Fruit fly (Drosophila melanogaster): ENCODE measurements around the gene Bulli.

The Bulli gene

dm6 chr3L:6467691-6468329 is 20.7 kb upstream of the Bulli start (continued):
- TF ChIP-seq CG2875 (GFP tag; optimal IDR thresholded peaks at IDR 0.05) (peak; percentile 31), ftz-f1 (GFP tag; optimal IDR thresholded peaks at IDR 0.05) (no peak), al (GFP tag; IDR thresholded peaks at IDR 0.05) (no peak), row (GFP tag; IDR thresholded peaks at IDR 0.05) (peak; percentile 84), CG12659 (GFP tag; optimal IDR thresholded peaks at IDR 0.05) (peak; percentile 56), peb (GFP tag; IDR thresholded peaks at IDR 0.05) (no peak; the same call in 1 of the 2 replicates), CHES-1-like (GFP tag; optimal IDR thresholded peaks at IDR 0.05) (no peak), Oli (tag; optimal IDR thresholded peaks at IDR 0.05) (peak; percentile 77), CG11696 (GFP tag; IDR thresholded peaks at IDR 0.05) (no peak), CG12942 (GFP tag; optimal IDR thresholded peaks at IDR 0.05) (peak; percentile 60), CG3847 (GFP tag; IDR thresholded peaks at IDR 0.05) (0 out of 2 replicates have a peak, but pooled peaks have one; percentile 19), CG2199 (GFP tag; IDR thresholded peaks at IDR 0.05) (0 out of 3 replicates have a peak, but pooled peaks have one; percentile 67), fd3F (GFP tag; optimal IDR thresholded peaks at IDR 0.05) (no peak), fd64A (GFP tag; optimal IDR thresholded peaks at IDR 0.05) (no peak), CG12219 (GFP tag; optimal IDR thresholded peaks at IDR 0.05) (peak; percentile 22), Kr (GFP tag; optimal IDR thresholded peaks at IDR 0.05) (no peak), dm (GFP tag; optimal IDR thresholded peaks at IDR 0.05) (no peak), aop (GFP tag; IDR thresholded peaks at IDR 0.05) (no peak), cas (GFP tag; IDR thresholded peaks at IDR 0.05) (no peak), E2f2 (GFP tag; IDR thresholded peaks at IDR 0.05) (peak; percentile 42; the same call in 1 of the 2 replicates), Sox102F (GFP tag; optimal IDR thresholded peaks at IDR 0.05) (peak; percentile 82), HLHmδ (GFP tag; optimal IDR thresholded peaks at IDR 0.05) (no peak), hb (GFP tag; IDR thresholded peaks at IDR 0.05; ENCODE audit: partially characterized antibody) (no peak), CG32532 (GFP tag; IDR thresholded peaks at IDR 0.05) (peak; percentile 10; the same call in 1 of the 2 replicates), CG14710 (tag; optimal IDR thresholded peaks at IDR 0.05) (peak; percentile 77), Spps (tag; optimal IDR thresholded peaks at IDR 0.05) (peak; percentile 64), CG2120 (GFP tag; optimal IDR thresholded peaks at IDR 0.05) (peak; percentile 11), CG7839 (tag; optimal IDR thresholded peaks at IDR 0.05) (peak; percentile 81), CG18011 (GFP tag; optimal IDR thresholded peaks at IDR 0.05) (no peak), Max (GFP tag; optimal IDR thresholded peaks at IDR 0.05) (peak; percentile 44), knrl (GFP tag; IDR thresholded peaks at IDR 0.05; ENCODE audit: partially characterized antibody) (no peak), CG10654 (GFP tag; optimal IDR thresholded peaks at IDR 0.05) (peak; percentile 31), Sin3A (optimal IDR thresholded peaks at IDR 0.05) (no peak), stc (GFP tag; IDR thresholded peaks at IDR 0.05) (peak; percentile 31; the same call in 1 of the 2 replicates), Fer3 (tag; optimal IDR thresholded peaks at IDR 0.05) (no peak), Nf-YA (GFP tag; IDR thresholded peaks at IDR 0.05) (0 out of 2 replicates have a peak, but pooled peaks have one; percentile 34), Asciz (GFP tag; optimal IDR thresholded peaks at IDR 0.05) (peak; percentile 29), ATbp (GFP tag; optimal IDR thresholded peaks at IDR 0.05) (peak; percentile 48), CG13424 (tag; optimal IDR thresholded peaks at IDR 0.05) (peak; percentile 79), ewg (GFP tag; optimal IDR thresholded peaks at IDR 0.05) (peak; percentile 55), Jarid2 (GFP tag; optimal IDR thresholded peaks at IDR 0.05) (no peak), CG3281 (GFP tag; optimal IDR thresholded peaks at IDR 0.05) (no peak), lov (optimal IDR thresholded peaks at IDR 0.05) (no peak), lov (GFP tag; IDR thresholded peaks at IDR 0.05) (no peak), dmrt11E (tag; optimal IDR thresholded peaks at IDR 0.05) (peak; percentile 90), CG18262 (tag; optimal IDR thresholded peaks at IDR 0.05) (peak; percentile 90), Rx (GFP tag; IDR thresholded peaks at IDR 0.05) (peak; percentile 13; the same call in 1 of the 2 replicates), ham (GFP tag; IDR thresholded peaks at IDR 0.05) (no peak), Neu2 (GFP tag; optimal IDR thresholded peaks at IDR 0.05; ENCODE audit: borderline replicate concordance) (no peak), TFAM (GFP tag; optimal IDR thresholded peaks at IDR 0.05) (no peak)

Data from whole organism, embryonic.